Worm (Caenorhabditis elegans): ENCODE results near the gene clc-3.

Gene clc-3

DNA sequence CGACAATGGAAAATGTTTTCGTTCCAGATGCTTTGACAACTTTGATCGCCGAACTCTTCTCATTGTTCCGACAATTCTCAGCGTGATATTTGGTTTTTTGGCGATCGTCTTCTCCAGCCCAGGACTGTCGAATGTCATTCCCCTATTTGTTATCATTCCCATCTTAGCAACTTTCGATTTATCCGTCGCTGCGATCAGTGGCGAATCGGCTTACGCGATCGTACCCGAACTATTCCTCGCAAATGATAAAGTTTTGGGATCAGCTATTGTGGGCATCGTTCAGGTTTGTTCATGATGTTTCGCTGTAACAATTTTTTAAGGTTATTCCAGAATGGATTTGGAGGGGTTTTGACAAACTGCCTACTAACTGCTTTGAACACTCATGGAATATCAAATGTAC lies 22.2 kb upstream of the clc-3 start:
- TF ChIP-seq med-1 (GFP tag; optimal IDR thresholded peaks at IDR 0.05; ENCODE audit: insufficient read depth), result no peak
- no peak for TF ChIP-seq ztf-29 (GFP tag; IDR thresholded peaks at IDR 0.05)
- TF ChIP-seq tab-1 (GFP tag; IDR thresholded peaks at IDR 0.05), result no peak
- no peak for TF ChIP-seq klf-2 (GFP tag; conservative IDR thresholded peaks at IDR 0.05)
- no peak for TF ChIP-seq cog-1 (tag; optimal IDR thresholded peaks at IDR 0.05)

DNA sequence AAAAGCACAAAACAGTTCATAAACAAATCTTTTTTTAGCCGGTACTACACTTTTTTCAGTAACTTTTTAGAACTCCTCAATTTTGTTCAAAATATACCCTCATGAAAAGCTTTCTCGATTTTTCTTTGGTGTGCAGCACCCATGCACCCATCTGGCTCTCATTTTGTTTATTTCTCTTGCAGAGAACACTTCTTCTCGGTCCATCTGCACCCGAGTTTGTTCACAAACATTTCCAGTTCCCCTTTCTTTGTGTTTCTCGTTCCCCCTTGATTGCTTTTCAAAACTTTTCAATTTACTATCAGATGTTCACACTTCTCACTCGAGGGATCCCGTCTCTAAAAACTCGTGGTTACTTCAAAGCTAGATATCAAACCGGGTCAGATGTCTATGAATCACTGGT lies 19.0 kb upstream of the clc-3 start, which contains the start of gene slcf-2:
TSS of gene slcf-2 (plus strand) at position 301 of the 400 bp plus-strand sequence.
- TF ChIP-seq cog-1 (tag; optimal IDR thresholded peaks at IDR 0.05) (no peak), T22C8.4 (GFP tag; IDR thresholded peaks at IDR 0.05) (no peak), ztf-29 (GFP tag; IDR thresholded peaks at IDR 0.05) (no peak), tab-1 (GFP tag; IDR thresholded peaks at IDR 0.05) (no peak), flt-1 (GFP tag; IDR thresholded peaks at IDR 0.05) (no peak), klf-2 (GFP tag; conservative IDR thresholded peaks at IDR 0.05) (no peak), ref-1 (GFP tag; conservative IDR thresholded peaks at IDR 0.05) (no peak)

DNA sequence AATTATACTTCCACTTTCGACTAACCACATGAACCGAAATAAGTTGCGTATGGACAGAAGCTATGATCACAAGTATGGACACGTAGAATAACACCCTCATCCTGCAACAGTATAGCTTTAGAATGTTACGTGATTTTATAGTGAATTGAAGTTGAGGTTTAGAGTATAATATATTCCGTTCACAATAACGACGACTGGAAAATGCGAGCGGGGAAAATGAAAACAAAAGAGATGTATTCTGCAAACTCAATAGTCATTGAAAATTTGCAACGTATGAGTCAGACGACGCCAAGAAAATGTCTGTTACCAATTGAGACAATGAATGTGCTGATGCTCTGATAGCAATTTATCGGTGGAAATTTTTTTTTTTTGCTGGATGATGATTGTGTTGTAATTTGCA lies 10.8 kb upstream of the clc-3 start, which contains the start of gene acp-1:
TSS of gene acp-1 (minus strand) at position 101 of the 400 bp plus-strand sequence.
- no peak for TF ChIP-seq ztf-29 (GFP tag; IDR thresholded peaks at IDR 0.05)
- TF ChIP-seq ref-1 (GFP tag; conservative IDR thresholded peaks at IDR 0.05), result no peak
- no peak for TF ChIP-seq tab-1 (GFP tag; IDR thresholded peaks at IDR 0.05)
- TF ChIP-seq med-1 (GFP tag; optimal IDR thresholded peaks at IDR 0.05; ENCODE audit: insufficient read depth), result no peak
- TF ChIP-seq flt-1 (GFP tag; IDR thresholded peaks at IDR 0.05), result no peak
- TF ChIP-seq ztf-23 (GFP tag; IDR thresholded peaks at IDR 0.05), result no peak
- no peak for TF ChIP-seq klf-2 (GFP tag; conservative IDR thresholded peaks at IDR 0.05)
- no peak for TF ChIP-seq T22C8.4 (GFP tag; IDR thresholded peaks at IDR 0.05)
- no peak for TF ChIP-seq cog-1 (tag; optimal IDR thresholded peaks at IDR 0.05)

DNA sequence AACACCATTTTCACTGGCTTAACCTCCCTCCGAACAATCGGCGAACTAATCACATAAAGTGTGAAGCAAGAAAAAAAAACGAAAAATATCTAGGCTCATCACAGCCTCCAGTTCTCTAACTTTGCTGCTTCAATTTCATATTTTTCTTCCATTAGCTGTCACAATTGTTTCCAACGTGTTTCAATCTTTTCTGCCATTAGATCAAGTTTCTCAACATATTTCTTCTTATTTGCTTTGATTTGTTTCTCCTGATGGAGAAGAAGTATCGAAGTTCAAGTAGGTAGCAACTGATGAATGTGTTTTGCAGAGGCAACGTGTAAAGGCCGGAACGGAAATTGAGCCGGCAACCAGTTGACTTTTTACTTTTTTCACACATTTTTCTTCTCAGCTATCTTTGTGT lies 5.6 kb upstream of the clc-3 start, which contains the start of gene ZK563.7:
TSS of gene ZK563.7 (plus strand) at position 301 of the 400 bp plus-strand sequence.
- TF ChIP-seq klf-2 (GFP tag; conservative IDR thresholded peaks at IDR 0.05), result no peak
- TF ChIP-seq ref-1 (GFP tag; conservative IDR thresholded peaks at IDR 0.05), result no peak
- TF ChIP-seq T22C8.4 (GFP tag; IDR thresholded peaks at IDR 0.05), result no peak
- no peak for TF ChIP-seq med-1 (GFP tag; optimal IDR thresholded peaks at IDR 0.05; ENCODE audit: insufficient read depth)
- TF ChIP-seq cog-1 (tag; optimal IDR thresholded peaks at IDR 0.05), result no peak
- no peak for TF ChIP-seq ztf-29 (GFP tag; IDR thresholded peaks at IDR 0.05)
- TF ChIP-seq tab-1 (GFP tag; IDR thresholded peaks at IDR 0.05), result no peak

ce11 chrX:3379114-3379513 lies 4.6 kb upstream of the clc-3 start, which contains the start of gene sorf-1:
Gene sorf-1, minus strand, starts transcription at chrX:3379248.
- TF ChIP-seq cog-1 (tag; optimal IDR thresholded peaks at IDR 0.05) (no peak), klf-2 (GFP tag; conservative IDR thresholded peaks at IDR 0.05) (no peak), ztf-29 (GFP tag; IDR thresholded peaks at IDR 0.05) (no peak), med-1 (GFP tag; optimal IDR thresholded peaks at IDR 0.05; ENCODE audit: insufficient read depth) (no peak), tab-1 (GFP tag; IDR thresholded peaks at IDR 0.05) (no peak), ref-1 (GFP tag; conservative IDR thresholded peaks at IDR 0.05) (no peak), flt-1 (GFP tag; IDR thresholded peaks at IDR 0.05) (no peak), ztf-23 (GFP tag; IDR thresholded peaks at IDR 0.05) (no peak), T22C8.4 (GFP tag; IDR thresholded peaks at IDR 0.05) (no peak)

- no peak for TF ChIP-seq cog-1 (tag; optimal IDR thresholded peaks at IDR 0.05)
- no peak for TF ChIP-seq med-1 (GFP tag; optimal IDR thresholded peaks at IDR 0.05; ENCODE audit: insufficient read depth)
- no peak for TF ChIP-seq flt-1 (GFP tag; IDR thresholded peaks at IDR 0.05)
- no peak for TF ChIP-seq ref-1 (GFP tag; conservative IDR thresholded peaks at IDR 0.05)
- TF ChIP-seq tab-1 (GFP tag; IDR thresholded peaks at IDR 0.05), result no peak
- TF ChIP-seq T22C8.4 (GFP tag; IDR thresholded peaks at IDR 0.05), result no peak
- no peak for TF ChIP-seq ztf-23 (GFP tag; IDR thresholded peaks at IDR 0.05)
- no peak for TF ChIP-seq ztf-29 (GFP tag; IDR thresholded peaks at IDR 0.05)
- no peak for TF ChIP-seq klf-2 (GFP tag; conservative IDR thresholded peaks at IDR 0.05)
Observed at ce11 chrX:3375320-3375719, 778 bp upstream of the clc-3 start.

- TF ChIP-seq ref-1 (GFP tag; conservative IDR thresholded peaks at IDR 0.05) (peak; percentile 82), ztf-29 (GFP tag; IDR thresholded peaks at IDR 0.05) (peak; percentile 95), med-1 (GFP tag; optimal IDR thresholded peaks at IDR 0.05; ENCODE audit: insufficient read depth) (peak; percentile 37), tab-1 (GFP tag; IDR thresholded peaks at IDR 0.05) (peak; percentile 95), ztf-23 (GFP tag; IDR thresholded peaks at IDR 0.05) (peak; percentile 92), cog-1 (tag; optimal IDR thresholded peaks at IDR 0.05) (peak; percentile 78), klf-2 (GFP tag; conservative IDR thresholded peaks at IDR 0.05) (peak; percentile 94), flt-1 (GFP tag; IDR thresholded peaks at IDR 0.05) (peak; percentile 96), T22C8.4 (GFP tag; IDR thresholded peaks at IDR 0.05) (peak; percentile 95)
Observed at ce11 chrX:3371264-3371663, 3.3 kb downstream of the clc-3 start.

ce11 chrX:3369442-3369841 lies 5.1 kb downstream of the clc-3 start:
- TF ChIP-seq cog-1 (tag; optimal IDR thresholded peaks at IDR 0.05) (no peak), klf-2 (GFP tag; conservative IDR thresholded peaks at IDR 0.05) (no peak), ref-1 (GFP tag; conservative IDR thresholded peaks at IDR 0.05) (no peak), tab-1 (GFP tag; IDR thresholded peaks at IDR 0.05) (no peak), flt-1 (GFP tag; IDR thresholded peaks at IDR 0.05) (no peak), T22C8.4 (GFP tag; IDR thresholded peaks at IDR 0.05) (no peak), ztf-23 (GFP tag; IDR thresholded peaks at IDR 0.05) (no peak), ztf-29 (GFP tag; IDR thresholded peaks at IDR 0.05) (no peak), med-1 (GFP tag; optimal IDR thresholded peaks at IDR 0.05; ENCODE audit: insufficient read depth) (no peak)

DNA sequence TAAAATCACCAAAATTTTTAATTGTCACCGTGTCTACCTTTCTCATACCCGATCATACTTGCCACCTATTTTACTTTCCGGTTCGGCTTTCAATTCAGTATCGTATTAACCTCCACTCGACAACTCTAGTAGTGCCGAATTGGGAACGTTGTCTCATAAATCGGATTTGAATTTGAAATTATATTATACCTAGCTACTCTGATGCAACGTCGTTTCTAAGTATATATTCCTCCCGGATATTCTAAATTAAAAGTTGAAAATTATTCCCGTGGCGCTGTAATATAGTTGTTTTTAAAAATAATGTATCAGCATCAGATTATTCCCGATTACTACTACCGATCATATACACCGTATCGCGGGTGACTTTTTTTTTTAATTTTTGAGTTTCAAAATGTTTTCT lies 5.9 kb downstream of the clc-3 start, which contains the start of gene ZK563.2:
TSS of gene ZK563.2 (plus strand) at position 301 of the 400 bp plus-strand sequence.
- TF ChIP-seq T22C8.4 (GFP tag; IDR thresholded peaks at IDR 0.05) (no peak), ztf-29 (GFP tag; IDR thresholded peaks at IDR 0.05) (no peak), med-1 (GFP tag; optimal IDR thresholded peaks at IDR 0.05; ENCODE audit: insufficient read depth) (no peak), tab-1 (GFP tag; IDR thresholded peaks at IDR 0.05) (no peak), cog-1 (tag; optimal IDR thresholded peaks at IDR 0.05) (no peak), flt-1 (GFP tag; IDR thresholded peaks at IDR 0.05) (no peak), ztf-23 (GFP tag; IDR thresholded peaks at IDR 0.05) (no peak), ref-1 (GFP tag; conservative IDR thresholded peaks at IDR 0.05) (no peak)

ce11 chrX:3366782-3367181 lies 7.8 kb downstream of the clc-3 start:
- TF ChIP-seq ztf-23 (GFP tag; IDR thresholded peaks at IDR 0.05), result no peak
- no peak for TF ChIP-seq cog-1 (tag; optimal IDR thresholded peaks at IDR 0.05)
- no peak for TF ChIP-seq T22C8.4 (GFP tag; IDR thresholded peaks at IDR 0.05)
- TF ChIP-seq tab-1 (GFP tag; IDR thresholded peaks at IDR 0.05), result no peak
- no peak for TF ChIP-seq ref-1 (GFP tag; conservative IDR thresholded peaks at IDR 0.05)
- TF ChIP-seq klf-2 (GFP tag; conservative IDR thresholded peaks at IDR 0.05), result no peak
- no peak for TF ChIP-seq ztf-29 (GFP tag; IDR thresholded peaks at IDR 0.05)
- TF ChIP-seq flt-1 (GFP tag; IDR thresholded peaks at IDR 0.05), result no peak
- TF ChIP-seq med-1 (GFP tag; optimal IDR thresholded peaks at IDR 0.05; ENCODE audit: insufficient read depth), result no peak

Data from whole organism, midembryonic.